Fruit fly (Drosophila melanogaster): Measurements from ENCODE around the gene CG6125.

- TF ChIP-seq N (GFP tag; optimal IDR thresholded peaks at IDR 0.05) (no peak), OdsH (GFP tag; optimal IDR thresholded peaks at IDR 0.05) (no peak), h (GFP tag; optimal IDR thresholded peaks at IDR 0.05) (no peak), sv (GFP tag; optimal IDR thresholded peaks at IDR 0.05) (no peak), brk (GFP tag; optimal IDR thresholded peaks at IDR 0.05) (no peak), psq (GFP tag; optimal IDR thresholded peaks at IDR 0.05) (no peak), lola (GFP tag; optimal IDR thresholded peaks at IDR 0.05) (no peak), Dif (GFP tag; optimal IDR thresholded peaks at IDR 0.05; ENCODE audit: partially characterized antibody) (no peak), fru (GFP tag; optimal IDR thresholded peaks at IDR 0.05) (no peak), pan (optimal IDR thresholded peaks at IDR 0.05) (no peak), Hr78 (GFP tag; optimal IDR thresholded peaks at IDR 0.05) (no peak)
These were observed 23.5 kb upstream of the CG6125 start for dm6 chr3R:15430349-15430748.

Measured in whole organism, wandering third instar larva.